Worm (Caenorhabditis elegans): Measurements from ENCODE around the gene ZK418.7.

The ZK418.7 gene

ce11 chrIII:7095156-7095555 is 14.6 kb upstream of the ZK418.7 start, which contains the start of gene nhr-9:
Gene nhr-9, plus strand, starts transcription at chrIII:7095462.
- TF ChIP-seq tbx-37 (GFP tag; conservative IDR thresholded peaks at IDR 0.05) (no peak), F13C5.2 (tag; optimal IDR thresholded peaks at IDR 0.05) (no peak), sea-1 (GFP tag; conservative IDR thresholded peaks at IDR 0.05) (no peak), hmg-4 (GFP tag; optimal IDR thresholded peaks at IDR 0.05) (no peak), tra-4 (tag; optimal IDR thresholded peaks at IDR 0.05) (no peak), pes-1 (GFP tag; IDR thresholded peaks at IDR 0.05) (no peak), hnd-1 (tag; optimal IDR thresholded peaks at IDR 0.05) (no peak), ets-7 (tag; optimal IDR thresholded peaks at IDR 0.05) (no peak), B0310.2 (tag; optimal IDR thresholded peaks at IDR 0.05) (no peak), flt-1 (GFP tag; IDR thresholded peaks at IDR 0.05) (no peak), hmbx-1 (tag; optimal IDR thresholded peaks at IDR 0.05) (no peak), ceh-13 (GFP tag; optimal IDR thresholded peaks at IDR 0.05) (no peak), ama-1 (optimal IDR thresholded peaks at IDR 0.05) (no peak), tbx-11 (GFP tag; IDR thresholded peaks at IDR 0.05) (no peak), scrt-1 (GFP tag; IDR thresholded peaks at IDR 0.05) (no peak), aly-1 (tag; optimal IDR thresholded peaks at IDR 0.05) (no peak)

- TF ChIP-seq hmbx-1 (tag; optimal IDR thresholded peaks at IDR 0.05) (no peak), scrt-1 (GFP tag; IDR thresholded peaks at IDR 0.05) (no peak), tra-4 (tag; optimal IDR thresholded peaks at IDR 0.05) (no peak), B0310.2 (tag; optimal IDR thresholded peaks at IDR 0.05) (no peak), flt-1 (GFP tag; IDR thresholded peaks at IDR 0.05) (no peak), tbx-37 (GFP tag; conservative IDR thresholded peaks at IDR 0.05) (no peak), hmg-4 (GFP tag; optimal IDR thresholded peaks at IDR 0.05) (no peak), hnd-1 (tag; optimal IDR thresholded peaks at IDR 0.05) (no peak), F13C5.2 (tag; optimal IDR thresholded peaks at IDR 0.05) (no peak), pes-1 (GFP tag; IDR thresholded peaks at IDR 0.05) (no peak), sea-1 (GFP tag; conservative IDR thresholded peaks at IDR 0.05) (no peak), ceh-13 (GFP tag; optimal IDR thresholded peaks at IDR 0.05) (no peak), tbx-11 (GFP tag; IDR thresholded peaks at IDR 0.05) (no peak), ceh-36 (tag; optimal IDR thresholded peaks at IDR 0.05) (no peak), ets-7 (tag; optimal IDR thresholded peaks at IDR 0.05) (no peak), aly-1 (tag; optimal IDR thresholded peaks at IDR 0.05) (no peak), ama-1 (optimal IDR thresholded peaks at IDR 0.05) (no peak)
These were observed 10.5 kb upstream of the ZK418.7 start, which contains the start of gene ZK418.2 for ce11 chrIII:7091042-7091441. Gene ZK418.2, plus strand, starts transcription at chrIII:7091342.

- TF ChIP-seq ceh-13 (GFP tag; optimal IDR thresholded peaks at IDR 0.05) (no peak), scrt-1 (GFP tag; IDR thresholded peaks at IDR 0.05) (no peak), hmg-4 (GFP tag; optimal IDR thresholded peaks at IDR 0.05) (no peak), hmbx-1 (tag; optimal IDR thresholded peaks at IDR 0.05) (no peak), sea-1 (GFP tag; conservative IDR thresholded peaks at IDR 0.05) (no peak), B0310.2 (tag; optimal IDR thresholded peaks at IDR 0.05) (no peak), tbx-37 (GFP tag; conservative IDR thresholded peaks at IDR 0.05) (no peak), pes-1 (GFP tag; IDR thresholded peaks at IDR 0.05) (no peak), ama-1 (optimal IDR thresholded peaks at IDR 0.05) (no peak), ceh-36 (tag; optimal IDR thresholded peaks at IDR 0.05) (no peak), ets-7 (tag; optimal IDR thresholded peaks at IDR 0.05) (no peak), flt-1 (GFP tag; IDR thresholded peaks at IDR 0.05) (no peak), F13C5.2 (tag; optimal IDR thresholded peaks at IDR 0.05) (no peak)
These were observed 10.0 kb upstream of the ZK418.7 start, which contains the start of gene ZK418.10 for ce11 chrIII:7090545-7090944. Gene ZK418.10, minus strand, starts transcription at chrIII:7090692.

ce11 chrIII:7087691-7088323 is 7.2 kb upstream of the ZK418.7 start, which contains the start of gene fubl-2:
Gene fubl-2, minus strand, starts transcription at chrIII:7087741.
- no peak for TF ChIP-seq tra-4 (tag; optimal IDR thresholded peaks at IDR 0.05)
- TF ChIP-seq B0310.2 (tag; optimal IDR thresholded peaks at IDR 0.05): no peak
- TF ChIP-seq tbx-37 (GFP tag; conservative IDR thresholded peaks at IDR 0.05): peak; percentile 64; the same call in 1 of the 2 replicates
- no peak for TF ChIP-seq hmg-4 (GFP tag; optimal IDR thresholded peaks at IDR 0.05)
- TF ChIP-seq F13C5.2 (tag; optimal IDR thresholded peaks at IDR 0.05): no peak

ce11 chrIII:7087180-7087579 is 6.6 kb upstream of the ZK418.7 start:
- TF ChIP-seq flt-1 (GFP tag; IDR thresholded peaks at IDR 0.05) (no peak), ceh-13 (GFP tag; optimal IDR thresholded peaks at IDR 0.05) (no peak), hmg-4 (GFP tag; optimal IDR thresholded peaks at IDR 0.05) (no peak), hnd-1 (tag; optimal IDR thresholded peaks at IDR 0.05) (no peak), ets-7 (tag; optimal IDR thresholded peaks at IDR 0.05) (no peak), ceh-36 (tag; optimal IDR thresholded peaks at IDR 0.05) (no peak), pes-1 (GFP tag; IDR thresholded peaks at IDR 0.05) (no peak), ama-1 (optimal IDR thresholded peaks at IDR 0.05) (no peak), tbx-37 (GFP tag; conservative IDR thresholded peaks at IDR 0.05) (no peak), sea-1 (GFP tag; conservative IDR thresholded peaks at IDR 0.05) (no peak), scrt-1 (GFP tag; IDR thresholded peaks at IDR 0.05) (no peak), aly-1 (tag; optimal IDR thresholded peaks at IDR 0.05) (no peak)

ce11 chrIII:7084908-7085307 is 4.3 kb upstream of the ZK418.7 start, which contains the start of gene tofu-7:
Gene tofu-7, minus strand, starts transcription at chrIII:7085018.
- TF ChIP-seq sea-1 (GFP tag; conservative IDR thresholded peaks at IDR 0.05): no peak
- no peak for TF ChIP-seq ets-7 (tag; optimal IDR thresholded peaks at IDR 0.05)
- TF ChIP-seq tbx-37 (GFP tag; conservative IDR thresholded peaks at IDR 0.05): no peak
- TF ChIP-seq aly-1 (tag; optimal IDR thresholded peaks at IDR 0.05): no peak
- no peak for TF ChIP-seq hmg-4 (GFP tag; optimal IDR thresholded peaks at IDR 0.05)
- no peak for TF ChIP-seq ceh-13 (GFP tag; optimal IDR thresholded peaks at IDR 0.05)
- TF ChIP-seq F13C5.2 (tag; optimal IDR thresholded peaks at IDR 0.05): no peak
- no peak for TF ChIP-seq scrt-1 (GFP tag; IDR thresholded peaks at IDR 0.05)
- no peak for TF ChIP-seq hmbx-1 (tag; optimal IDR thresholded peaks at IDR 0.05)
- no peak for TF ChIP-seq pes-1 (GFP tag; IDR thresholded peaks at IDR 0.05)
- no peak for TF ChIP-seq B0310.2 (tag; optimal IDR thresholded peaks at IDR 0.05)
- no peak for TF ChIP-seq tbx-11 (GFP tag; IDR thresholded peaks at IDR 0.05)
- TF ChIP-seq tra-4 (tag; optimal IDR thresholded peaks at IDR 0.05): no peak
- TF ChIP-seq flt-1 (GFP tag; IDR thresholded peaks at IDR 0.05): no peak
- no peak for TF ChIP-seq hnd-1 (tag; optimal IDR thresholded peaks at IDR 0.05)
- TF ChIP-seq ama-1 (optimal IDR thresholded peaks at IDR 0.05): no peak
- no peak for TF ChIP-seq ceh-36 (tag; optimal IDR thresholded peaks at IDR 0.05)

ce11 chrIII:7083106-7083505 is 2.5 kb upstream of the ZK418.7 start:
- TF ChIP-seq ceh-13 (GFP tag; optimal IDR thresholded peaks at IDR 0.05) (no peak), flt-1 (GFP tag; IDR thresholded peaks at IDR 0.05) (no peak), ama-1 (optimal IDR thresholded peaks at IDR 0.05) (no peak), tbx-11 (GFP tag; IDR thresholded peaks at IDR 0.05) (no peak), hmg-4 (GFP tag; optimal IDR thresholded peaks at IDR 0.05) (no peak), sea-1 (GFP tag; conservative IDR thresholded peaks at IDR 0.05) (no peak), hnd-1 (tag; optimal IDR thresholded peaks at IDR 0.05) (no peak), ets-7 (tag; optimal IDR thresholded peaks at IDR 0.05) (no peak), aly-1 (tag; optimal IDR thresholded peaks at IDR 0.05) (no peak), scrt-1 (GFP tag; IDR thresholded peaks at IDR 0.05) (no peak), F13C5.2 (tag; optimal IDR thresholded peaks at IDR 0.05) (no peak), tra-4 (tag; optimal IDR thresholded peaks at IDR 0.05) (no peak), B0310.2 (tag; optimal IDR thresholded peaks at IDR 0.05) (no peak), ceh-36 (tag; optimal IDR thresholded peaks at IDR 0.05) (no peak), pes-1 (GFP tag; IDR thresholded peaks at IDR 0.05) (no peak), tbx-37 (GFP tag; conservative IDR thresholded peaks at IDR 0.05) (no peak), hmbx-1 (tag; optimal IDR thresholded peaks at IDR 0.05) (no peak)
